Fruit fly (Drosophila melanogaster): ENCODE results near the gene nAChRbeta1.

The nAChRbeta1 gene

dm6 chr3L:4463773-4464301 lies 34.7 kb downstream of the nAChRbeta1 start, which contains the start of gene CG15024:
Gene CG15024 (minus strand): TSS chr3L:4463823.
- TF ChIP-seq psq (optimal IDR thresholded peaks at IDR 0.05) (no peak), h (optimal IDR thresholded peaks at IDR 0.05) (no peak), ttk (optimal IDR thresholded peaks at IDR 0.05) (no peak), Myc (optimal IDR thresholded peaks at IDR 0.05) (no peak), insv (optimal IDR thresholded peaks at IDR 0.05) (no peak), Sin3A (optimal IDR thresholded peaks at IDR 0.05) (no peak)

- TF ChIP-seq Myc (optimal IDR thresholded peaks at IDR 0.05) (no peak), psq (optimal IDR thresholded peaks at IDR 0.05) (no peak), ttk (optimal IDR thresholded peaks at IDR 0.05) (no peak), h (optimal IDR thresholded peaks at IDR 0.05) (no peak), Sin3A (optimal IDR thresholded peaks at IDR 0.05) (no peak), insv (optimal IDR thresholded peaks at IDR 0.05) (no peak)
Observed at dm6 chr3L:4466530-4466929, 37.4 kb downstream of the nAChRbeta1 start, which contains the start of gene CG32241. Gene CG32241 (minus strand): TSS chr3L:4466630.

- no peak for TF ChIP-seq Myc (optimal IDR thresholded peaks at IDR 0.05)
- no peak for TF ChIP-seq ttk (optimal IDR thresholded peaks at IDR 0.05)
- TF ChIP-seq insv (optimal IDR thresholded peaks at IDR 0.05), result no peak
- TF ChIP-seq psq (optimal IDR thresholded peaks at IDR 0.05), result no peak
- no peak for TF ChIP-seq h (optimal IDR thresholded peaks at IDR 0.05)
- no peak for TF ChIP-seq Sin3A (optimal IDR thresholded peaks at IDR 0.05)
Observed at dm6 chr3L:4469701-4470100, 40.6 kb downstream of the nAChRbeta1 start, which contains the start of gene CG32249. Gene CG32249 (plus strand): TSS chr3L:4470001.

dm6 chr3L:4471449-4471848 lies 42.3 kb downstream of the nAChRbeta1 start, which contains the start of gene CG32248:
Gene CG32248 (plus strand): TSS chr3L:4471749.
- TF ChIP-seq Myc (optimal IDR thresholded peaks at IDR 0.05) (no peak), Sin3A (optimal IDR thresholded peaks at IDR 0.05) (no peak), psq (optimal IDR thresholded peaks at IDR 0.05) (no peak), h (optimal IDR thresholded peaks at IDR 0.05) (no peak), insv (optimal IDR thresholded peaks at IDR 0.05) (no peak), ttk (optimal IDR thresholded peaks at IDR 0.05) (no peak)

dm6 chr3L:4472768-4473167 lies 43.6 kb downstream of the nAChRbeta1 start, which contains the start of gene CG11349:
Gene CG11349 (plus strand): TSS chr3L:4473068.
- TF ChIP-seq psq (optimal IDR thresholded peaks at IDR 0.05) (no peak), ttk (optimal IDR thresholded peaks at IDR 0.05) (no peak), Myc (optimal IDR thresholded peaks at IDR 0.05) (no peak), Sin3A (optimal IDR thresholded peaks at IDR 0.05) (no peak), insv (optimal IDR thresholded peaks at IDR 0.05) (no peak), h (optimal IDR thresholded peaks at IDR 0.05) (no peak)

- TF ChIP-seq ttk (optimal IDR thresholded peaks at IDR 0.05), result no peak
- no peak for TF ChIP-seq psq (optimal IDR thresholded peaks at IDR 0.05)
- no peak for TF ChIP-seq Myc (optimal IDR thresholded peaks at IDR 0.05)
- TF ChIP-seq Sin3A (optimal IDR thresholded peaks at IDR 0.05), result no peak
- TF ChIP-seq insv (optimal IDR thresholded peaks at IDR 0.05), result no peak
- no peak for TF ChIP-seq h (optimal IDR thresholded peaks at IDR 0.05)
Observed at dm6 chr3L:4474946-4475470, 45.9 kb downstream of the nAChRbeta1 start.

dm6 chr3L:4475704-4476103 lies 46.6 kb downstream of the nAChRbeta1 start:
- TF ChIP-seq psq (optimal IDR thresholded peaks at IDR 0.05), result no peak
- no peak for TF ChIP-seq insv (optimal IDR thresholded peaks at IDR 0.05)
- no peak for TF ChIP-seq h (optimal IDR thresholded peaks at IDR 0.05)
- no peak for TF ChIP-seq Myc (optimal IDR thresholded peaks at IDR 0.05)
- TF ChIP-seq ttk (optimal IDR thresholded peaks at IDR 0.05), result no peak
- no peak for TF ChIP-seq Sin3A (optimal IDR thresholded peaks at IDR 0.05)

dm6 chr3L:4477656-4478254 lies 48.6 kb downstream of the nAChRbeta1 start:
- TF ChIP-seq ttk (optimal IDR thresholded peaks at IDR 0.05), result no peak
- TF ChIP-seq Myc (optimal IDR thresholded peaks at IDR 0.05), result no peak
- TF ChIP-seq Sin3A (optimal IDR thresholded peaks at IDR 0.05), result no peak
- TF ChIP-seq psq (optimal IDR thresholded peaks at IDR 0.05), result no peak
- TF ChIP-seq insv (optimal IDR thresholded peaks at IDR 0.05), result no peak
- no peak for TF ChIP-seq h (optimal IDR thresholded peaks at IDR 0.05)

- TF ChIP-seq Myc (optimal IDR thresholded peaks at IDR 0.05) (no peak), ttk (optimal IDR thresholded peaks at IDR 0.05) (no peak), insv (optimal IDR thresholded peaks at IDR 0.05) (no peak), Sin3A (optimal IDR thresholded peaks at IDR 0.05) (no peak), psq (optimal IDR thresholded peaks at IDR 0.05) (no peak), h (optimal IDR thresholded peaks at IDR 0.05) (no peak)
Observed at dm6 chr3L:4479938-4480337, 50.8 kb downstream of the nAChRbeta1 start, which contains the start of gene CG7465. Gene CG7465 (plus strand): TSS chr3L:4480283.

dm6 chr3L:4480764-4481163 lies 51.6 kb downstream of the nAChRbeta1 start:
- TF ChIP-seq ttk (optimal IDR thresholded peaks at IDR 0.05) (no peak), Myc (optimal IDR thresholded peaks at IDR 0.05) (no peak), psq (optimal IDR thresholded peaks at IDR 0.05) (no peak), Sin3A (optimal IDR thresholded peaks at IDR 0.05) (no peak), insv (optimal IDR thresholded peaks at IDR 0.05) (no peak), h (optimal IDR thresholded peaks at IDR 0.05) (no peak)

dm6 chr3L:4482509-4482908 lies 53.4 kb downstream of the nAChRbeta1 start, which contains the start of gene CG11350:
Gene CG11350 (plus strand): TSS chr3L:4482809.
- TF ChIP-seq insv (optimal IDR thresholded peaks at IDR 0.05), result no peak
- TF ChIP-seq psq (optimal IDR thresholded peaks at IDR 0.05), result no peak
- TF ChIP-seq Myc (optimal IDR thresholded peaks at IDR 0.05), result no peak
- no peak for TF ChIP-seq Sin3A (optimal IDR thresholded peaks at IDR 0.05)

- no peak for TF ChIP-seq Myc (optimal IDR thresholded peaks at IDR 0.05)
- no peak for TF ChIP-seq Sin3A (optimal IDR thresholded peaks at IDR 0.05)
- TF ChIP-seq insv (optimal IDR thresholded peaks at IDR 0.05), result no peak
- no peak for TF ChIP-seq ttk (optimal IDR thresholded peaks at IDR 0.05)
- TF ChIP-seq h (optimal IDR thresholded peaks at IDR 0.05), result no peak
- TF ChIP-seq psq (optimal IDR thresholded peaks at IDR 0.05), result no peak
Observed at dm6 chr3L:4484623-4485022, 55.5 kb downstream of the nAChRbeta1 start.

Measured in Kc167 (cell line).